Worm (Caenorhabditis elegans): ENCODE measurements around the gene flp-32.

ce11 chrX:15385807-15386349 lies 47.7 kb upstream of the flp-32 start:
- no peak for TF ChIP-seq ama-1 (optimal IDR thresholded peaks at IDR 0.05)
- TF ChIP-seq sox-2 (GFP tag; IDR thresholded peaks at IDR 0.05): no peak
- TF ChIP-seq odd-2 (tag; optimal IDR thresholded peaks at IDR 0.05): no peak
- TF ChIP-seq ceh-30 (tag; optimal IDR thresholded peaks at IDR 0.05): no peak
- no peak for TF ChIP-seq ets-4 (tag; optimal IDR thresholded peaks at IDR 0.05)
- TF ChIP-seq elt-2 (tag; optimal IDR thresholded peaks at IDR 0.05): no peak
- TF ChIP-seq K02D7.2 (tag; optimal IDR thresholded peaks at IDR 0.05): no peak
- no peak for TF ChIP-seq fkh-10 (GFP tag; optimal IDR thresholded peaks at IDR 0.05)
- TF ChIP-seq nhr-11 (tag; optimal IDR thresholded peaks at IDR 0.05): no peak
- TF ChIP-seq pqm-1 (tag; optimal IDR thresholded peaks at IDR 0.05): no peak
- TF ChIP-seq unc-3 (GFP tag; conservative IDR thresholded peaks at IDR 0.05): no peak
- TF ChIP-seq unc-3 (tag; optimal IDR thresholded peaks at IDR 0.05): no peak
- TF ChIP-seq lin-11 (tag; optimal IDR thresholded peaks at IDR 0.05): no peak
- TF ChIP-seq F13H6.1 (tag; optimal IDR thresholded peaks at IDR 0.05): no peak
